Worm (Caenorhabditis elegans) whole organism, mixed stage, embryonic: ENCODE measurements around the gene lido-12.
A peak's percentile ranks its signal among the peaks of the same experiment; 100 is the strongest.

ENCODE experiments used
- M03D4.4 ChIP-seq: sonication (generic microtip); optimal IDR thresholded peaks from 2 replicates; lab custom pipeline; 2017; ENCODE audit warnings: mild to moderate bottlenecking, missing genetic modification characterization, missing compliant biosample characterization
- bed-3 ChIP-seq: fragments of 200-800 bp; sonication (Bioruptor generic); optimal IDR thresholded peaks from 3 replicates; lab custom pipeline; 2018; ENCODE audit warnings: mild to moderate bottlenecking, missing genetic modification characterization, moderate library complexity, missing compliant biosample characterization
- blmp-1 ChIP-seq: fragments of 150-350 bp; optimal IDR thresholded peaks from 2 replicates; lab custom pipeline; 2014; ENCODE audit warnings: missing biosample characterization, missing genetic modification characterization
- ceh-39 ChIP-seq: fragments of 150-350 bp; optimal IDR thresholded peaks from 2 replicates; lab custom pipeline; 2014; ENCODE audit warnings: missing biosample characterization, missing genetic modification characterization
- ceh-43 ChIP-seq: fragments of 200-800 bp; sonication (Bioruptor generic); optimal IDR thresholded peaks from 2 replicates; lab custom pipeline; 2018; ENCODE audit warnings: mild to moderate bottlenecking, missing genetic modification characterization, moderate library complexity, missing compliant biosample characterization
- ceh-83 ChIP-seq: fragments of 200-800 bp; sonication (Bioruptor generic); optimal IDR thresholded peaks from 2 replicates; lab custom pipeline; 2018; ENCODE audit warnings: mild to moderate bottlenecking, missing genetic modification characterization, missing compliant biosample characterization
- ces-1 ChIP-seq: fragments of 150-350 bp; optimal IDR thresholded peaks from 2 replicates; lab custom pipeline; 2014; ENCODE audit warnings: missing biosample characterization, missing genetic modification reagents, missing genetic modification characterization
- drap-1 ChIP-seq: fragments of 200-800 bp; sonication (Bioruptor generic); optimal IDR thresholded peaks from 3 replicates; lab custom pipeline; 2018; ENCODE audit warnings: mild to moderate bottlenecking, missing genetic modification characterization, missing compliant biosample characterization
- elt-3 ChIP-seq: fragments of 150-350 bp; optimal IDR thresholded peaks from 2 replicates; lab custom pipeline; 2014; ENCODE audit warnings: missing biosample characterization, missing genetic modification characterization
- flh-1 ChIP-seq: fragments of 200-800 bp; sonication (Bioruptor generic); optimal IDR thresholded peaks from 2 replicates; lab custom pipeline; 2018; ENCODE audit warnings: mild to moderate bottlenecking, missing genetic modification characterization, moderate library complexity, missing compliant biosample characterization
- ham-2 ChIP-seq: fragments of 200-800 bp; sonication (Bioruptor generic); optimal IDR thresholded peaks from 2 replicates; lab custom pipeline; 2018; ENCODE audit warnings: mild to moderate bottlenecking, missing genetic modification characterization, missing compliant biosample characterization
- hlh-1 ChIP-seq: fragments of 150-350 bp; optimal IDR thresholded peaks from 2 replicates; lab custom pipeline; 2014; ENCODE audit warnings: missing biosample characterization, missing genetic modification reagents, missing genetic modification characterization
- lin-13 ChIP-seq: fragments of 150-350 bp; optimal IDR thresholded peaks from 2 replicates; lab custom pipeline; 2014; ENCODE audit warnings: missing biosample characterization, missing genetic modification characterization
- lin-32 ChIP-seq: fragments of 200-800 bp; sonication (Bioruptor generic); optimal IDR thresholded peaks from 2 replicates; lab custom pipeline; 2018; ENCODE audit warnings: mild to moderate bottlenecking, missing genetic modification characterization, missing compliant biosample characterization
- lsy-2 ChIP-seq: fragments of 150-350 bp; optimal IDR thresholded peaks from 2 replicates; lab custom pipeline; 2014; ENCODE audit warnings: missing biosample characterization, missing genetic modification characterization
- mab-5 ChIP-seq: fragments of 150-350 bp; optimal IDR thresholded peaks from 2 replicates; lab custom pipeline; 2014; ENCODE audit warnings: missing biosample characterization, missing genetic modification characterization
- mep-1 ChIP-seq: fragments of 150-350 bp; optimal IDR thresholded peaks from 2 replicates; lab custom pipeline; 2017; ENCODE audit warnings: missing biosample characterization, missing genetic modification reagents, missing genetic modification characterization, inconsistent platforms
- mls-2 ChIP-seq: sonication (generic microtip); optimal IDR thresholded peaks from 2 replicates; lab custom pipeline; 2016; ENCODE audit warnings: mild to moderate bottlenecking, missing genetic modification characterization, moderate library complexity, missing compliant biosample characterization
- nhr-12 ChIP-seq: fragments of 150-350 bp; optimal IDR thresholded peaks from 2 replicates; lab custom pipeline; 2014; ENCODE audit warnings: missing biosample characterization, missing genetic modification characterization
- nhr-2 ChIP-seq: fragments of 150-350 bp; optimal IDR thresholded peaks from 2 replicates; lab custom pipeline; 2014; ENCODE audit warnings: missing biosample characterization, missing genetic modification characterization
- nhr-237 ChIP-seq: fragments of 150-350 bp; optimal IDR thresholded peaks from 2 replicates; lab custom pipeline; 2014; ENCODE audit warnings: missing biosample characterization, missing genetic modification characterization
- nhr-28 ChIP-seq: fragments of 150-350 bp; optimal IDR thresholded peaks from 2 replicates; lab custom pipeline; 2014; ENCODE audit warnings: missing biosample characterization, missing genetic modification characterization
- nhr-76 ChIP-seq: sonication (generic microtip); optimal IDR thresholded peaks from 2 replicates; lab custom pipeline; 2017; ENCODE audit warnings: missing biosample characterization, missing genetic modification characterization
- pha-4 ChIP-seq: fragments of 150-350 bp; optimal IDR thresholded peaks from 2 replicates; lab custom pipeline; 2018; ENCODE audit warnings: missing biosample characterization, missing genetic modification reagents, missing genetic modification characterization
- snpc-4 ChIP-seq: fragments of 150-350 bp; optimal IDR thresholded peaks from 2 replicates; lab custom pipeline; 2014; ENCODE audit warnings: missing biosample characterization, missing genetic modification characterization
- tbx-8 ChIP-seq: fragments of 200-800 bp; sonication (Bioruptor generic); optimal IDR thresholded peaks from 2 replicates; lab custom pipeline; 2018; ENCODE audit warnings: mild to moderate bottlenecking, missing genetic modification characterization, moderate library complexity, missing compliant biosample characterization
- unc-39 ChIP-seq: fragments of 150-350 bp; optimal IDR thresholded peaks from 2 replicates; lab custom pipeline; 2014; ENCODE audit warnings: missing biosample characterization, missing genetic modification characterization
- unc-62 ChIP-seq: fragments of 150-350 bp; optimal IDR thresholded peaks from 2 replicates; lab custom pipeline; 2014; ENCODE audit warnings: missing biosample characterization, missing genetic modification reagents, missing genetic modification characterization
- zip-8 ChIP-seq: fragments of 150-350 bp; optimal IDR thresholded peaks from 2 replicates; lab custom pipeline; 2014; ENCODE audit warnings: missing biosample characterization, missing genetic modification characterization
- ztf-11 ChIP-seq: fragments of 150-350 bp; optimal IDR thresholded peaks from 2 replicates; lab custom pipeline; 2014; ENCODE audit warnings: missing biosample characterization, missing genetic modification characterization

lido-12 gene

ce11 chrII:3045875-3046274 lies 40.3 kb downstream of the lido-12 start, which contains the start of gene sri-30:
Gene sri-30 (plus strand): TSS chrII:3046175.
- no peak for TF ChIP-seq ceh-43 (GFP tag; lab: Kevin White, UChicago)
- TF ChIP-seq lin-13 (tag; lab: Kevin White, UChicago): no peak
- TF ChIP-seq nhr-2 (tag; lab: Kevin White, UChicago): no peak
- TF ChIP-seq ces-1 (GFP tag; lab: Kevin White, UChicago): no peak
- TF ChIP-seq mls-2 (tag; lab: Kevin White, UChicago): no peak
- TF ChIP-seq bed-3 (GFP tag; lab: Kevin White, UChicago): no peak
- TF ChIP-seq nhr-237 (tag; lab: Kevin White, UChicago): no peak
- no peak for TF ChIP-seq blmp-1 (tag; lab: Kevin White, UChicago)
- no peak for TF ChIP-seq nhr-12 (tag; lab: Kevin White, UChicago)
- no peak for TF ChIP-seq lsy-2 (tag; lab: Kevin White, UChicago)
- TF ChIP-seq elt-3 (tag; lab: Kevin White, UChicago): no peak
- TF ChIP-seq unc-62: no peak
- no peak for TF ChIP-seq M03D4.4 (tag; lab: Kevin White, UChicago)
- no peak for TF ChIP-seq mep-1 (tag; lab: Kevin White, UChicago)
- no peak for TF ChIP-seq nhr-76 (tag; lab: Kevin White, UChicago)

DNA sequence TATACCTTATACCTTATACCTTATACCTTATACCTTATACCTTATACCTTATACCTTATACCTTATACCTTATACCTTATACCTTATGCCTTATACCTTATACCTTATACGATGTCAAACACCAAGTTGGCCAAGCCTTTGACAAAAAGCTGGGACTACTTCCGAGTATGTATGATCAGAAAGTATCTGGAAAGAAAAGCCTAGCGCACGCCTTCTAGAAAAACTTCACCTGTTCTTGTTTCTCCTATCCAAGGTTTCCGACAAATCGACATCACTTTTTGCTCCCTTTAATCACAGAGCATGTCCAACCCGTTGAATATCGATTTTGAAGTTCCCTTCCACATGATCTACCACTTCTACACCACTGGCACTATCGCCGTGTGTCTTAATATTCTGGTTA lies 42.8 kb downstream of the lido-12 start, which contains the start of gene sri-28:
Gene sri-28, plus strand, starts transcription at position 301 of the 400 bp plus-strand sequence.
- no peak for TF ChIP-seq bed-3 (GFP tag; lab: Kevin White, UChicago)
- no peak for TF ChIP-seq ceh-43 (GFP tag; lab: Kevin White, UChicago)
- TF ChIP-seq lin-32: no peak
- TF ChIP-seq nhr-28 (tag; lab: Kevin White, UChicago): no peak
- TF ChIP-seq unc-39 (tag; lab: Kevin White, UChicago): no peak
- TF ChIP-seq lsy-2 (tag; lab: Kevin White, UChicago): no peak
- TF ChIP-seq lin-13 (tag; lab: Kevin White, UChicago): no peak
- TF ChIP-seq mep-1 (tag; lab: Kevin White, UChicago): no peak
- no peak for TF ChIP-seq mls-2 (tag; lab: Kevin White, UChicago)

DNA sequence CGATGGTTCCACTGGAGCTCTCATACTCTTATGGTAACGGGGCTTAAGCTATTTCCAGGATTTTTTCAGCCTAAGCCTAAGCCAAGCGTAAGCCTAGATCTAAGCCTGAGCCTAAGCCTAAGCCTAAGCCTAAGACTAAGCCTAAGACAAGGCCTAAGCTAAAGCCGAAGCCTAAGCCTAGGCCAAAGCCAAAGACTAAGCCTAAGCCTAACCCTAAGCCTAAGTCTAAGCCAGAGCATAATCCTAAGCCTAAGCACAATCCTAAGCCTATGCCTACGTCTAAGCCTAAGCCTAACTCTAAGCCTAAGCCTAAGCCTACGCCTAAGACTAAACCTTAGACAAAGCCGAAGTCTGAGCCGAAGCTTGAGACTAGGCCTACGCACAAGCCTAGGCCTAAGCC lies 43.4 kb downstream of the lido-12 start:
- TF ChIP-seq ham-2 (GFP tag; lab: Kevin White, UChicago): peak; percentile 1
- TF ChIP-seq snpc-4 (tag; lab: Kevin White, UChicago): no peak

- TF ChIP-seq unc-62: no peak
- TF ChIP-seq lin-13 (tag; lab: Kevin White, UChicago): no peak
- TF ChIP-seq pha-4: no peak
- TF ChIP-seq unc-39 (tag; lab: Kevin White, UChicago): no peak
Measured at ce11 chrII:3050703-3051102, 45.1 kb downstream of the lido-12 start, which contains the start of gene sri-31. Gene sri-31 (plus strand): TSS chrII:3051003.

DNA sequence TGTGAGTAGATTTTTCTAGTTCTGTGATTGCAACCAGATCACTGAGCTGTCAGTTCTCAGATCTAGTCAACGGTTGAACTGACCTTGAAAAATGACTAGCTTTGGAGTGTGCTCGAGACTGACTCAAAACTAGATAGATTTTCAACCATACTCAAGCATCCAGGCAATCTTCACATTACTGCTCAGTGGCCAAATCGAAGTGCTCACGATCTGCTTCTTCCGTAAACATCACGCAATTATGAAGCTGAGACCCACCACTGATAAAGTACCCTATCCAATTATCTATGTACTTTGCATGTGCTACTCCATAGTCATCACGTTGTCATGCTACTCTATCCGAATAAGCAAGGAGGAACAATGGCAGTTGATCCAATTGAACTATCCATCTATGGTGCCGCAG lies 45.7 kb downstream of the lido-12 start:
- TF ChIP-seq lsy-2 (tag; lab: Kevin White, UChicago): no peak
- no peak for TF ChIP-seq nhr-237 (tag; lab: Kevin White, UChicago)
- TF ChIP-seq unc-39 (tag; lab: Kevin White, UChicago): no peak
- no peak for TF ChIP-seq nhr-2 (tag; lab: Kevin White, UChicago)
- TF ChIP-seq mab-5: no peak
- TF ChIP-seq drap-1 (GFP tag; lab: Kevin White, UChicago): no peak
- TF ChIP-seq ztf-11 (tag; lab: Kevin White, UChicago): no peak
- no peak for TF ChIP-seq unc-62
- no peak for TF ChIP-seq lin-32
- no peak for TF ChIP-seq bed-3 (GFP tag; lab: Kevin White, UChicago)
- no peak for TF ChIP-seq blmp-1 (tag; lab: Kevin White, UChicago)
- TF ChIP-seq zip-8 (tag; lab: Kevin White, UChicago): no peak
- no peak for TF ChIP-seq M03D4.4 (tag; lab: Kevin White, UChicago)
- no peak for TF ChIP-seq nhr-76 (tag; lab: Kevin White, UChicago)
- no peak for TF ChIP-seq ceh-83
- TF ChIP-seq ceh-39 (tag; lab: Kevin White, UChicago): no peak
- TF ChIP-seq nhr-12 (tag; lab: Kevin White, UChicago): no peak
- TF ChIP-seq hlh-1: no peak
- TF ChIP-seq tbx-8 (GFP tag; lab: Kevin White, UChicago): no peak
- TF ChIP-seq, all 35 proteins: peak for 0

DNA sequence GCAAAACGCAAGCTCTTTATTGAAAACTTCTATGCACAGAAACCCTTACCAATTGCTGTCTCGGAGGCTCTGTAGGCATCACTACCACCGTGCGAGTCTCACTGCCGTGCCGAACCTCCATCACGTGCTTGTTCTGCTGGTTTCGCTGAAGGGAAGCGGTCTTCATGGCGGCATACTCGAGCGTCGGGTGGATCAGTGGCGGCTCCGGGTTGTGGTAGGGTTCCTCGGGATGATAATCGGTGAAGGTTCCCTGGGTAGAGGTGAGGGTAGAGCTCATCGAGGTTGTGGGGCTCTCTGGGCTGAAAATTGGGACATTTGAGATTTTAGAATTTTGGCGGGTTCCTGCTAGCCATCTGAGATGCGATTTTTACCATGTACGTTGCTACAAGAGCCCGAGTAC lies 47.2 kb downstream of the lido-12 start:
- TF ChIP-seq zip-8 (tag; lab: Kevin White, UChicago): no peak
- TF ChIP-seq nhr-237 (tag; lab: Kevin White, UChicago): no peak
- no peak for TF ChIP-seq nhr-28 (tag; lab: Kevin White, UChicago)
- TF ChIP-seq blmp-1 (tag; lab: Kevin White, UChicago): no peak
- TF ChIP-seq flh-1: no peak
- TF ChIP-seq nhr-76 (tag; lab: Kevin White, UChicago): no peak
- no peak for TF ChIP-seq hlh-1
- no peak for TF ChIP-seq ztf-11 (tag; lab: Kevin White, UChicago)
- TF ChIP-seq unc-39 (tag; lab: Kevin White, UChicago): no peak
- TF ChIP-seq mls-2 (tag; lab: Kevin White, UChicago): no peak
- TF ChIP-seq tbx-8 (GFP tag; lab: Kevin White, UChicago): no peak
- no peak for TF ChIP-seq snpc-4 (tag; lab: Kevin White, UChicago)
